Worm (Caenorhabditis elegans) whole organism, early embryonic: ENCODE results near the gene laat-1.

ENCODE experiments used
- B0310.2 ChIP-seq: sonication (generic microtip); optimal IDR thresholded peaks from 2 replicates; lab custom pipeline; 2016; ENCODE audit warnings: mild to moderate bottlenecking, missing genetic modification characterization, missing compliant biosample characterization
- F13C5.2 ChIP-seq: sonication (generic microtip); optimal IDR thresholded peaks from 2 replicates; lab custom pipeline; 2017; ENCODE audit warnings: mild to moderate bottlenecking, missing genetic modification characterization, inconsistent platforms, missing compliant biosample characterization
- aly-1 ChIP-seq: sonication (generic microtip); optimal IDR thresholded peaks from 2 replicates; lab custom pipeline; 2016; ENCODE audit warnings: missing genetic modification characterization, missing compliant biosample characterization
- ama-1 ChIP-seq: fragments of 150-350 bp; optimal IDR thresholded peaks from 2 replicates; lab custom pipeline; 2014
- ceh-13 ChIP-seq: fragments of 200-800 bp; sonication (Bioruptor generic); optimal IDR thresholded peaks from 2 replicates; lab custom pipeline; 2018; ENCODE audit warnings: mild to moderate bottlenecking, missing genetic modification characterization, missing compliant biosample characterization
- ceh-36 ChIP-seq: sonication (generic microtip); optimal IDR thresholded peaks from 2 replicates; lab custom pipeline; 2016; ENCODE audit warnings: missing genetic modification characterization, inconsistent platforms, missing compliant biosample characterization
- ets-7 ChIP-seq: sonication (generic microtip); optimal IDR thresholded peaks from 2 replicates; lab custom pipeline; 2016; ENCODE audit warnings: missing genotype, missing genetic modification characterization, missing compliant biosample characterization
- flt-1 ChIP-seq: fragments of 200-800 bp; sonication (Bioruptor generic); IDR thresholded peaks from 2 replicates; pipeline ENCODE4 v1.3.6; 2022; ENCODE audit warnings: missing genetic modification characterization, missing compliant biosample characterization
- hmbx-1 ChIP-seq: sonication (generic microtip); optimal IDR thresholded peaks from 2 replicates; lab custom pipeline; 2016; ENCODE audit warnings: mild to moderate bottlenecking, missing genetic modification characterization, missing compliant biosample characterization
- hmg-4 ChIP-seq: fragments of 200-800 bp; sonication (Bioruptor generic); optimal IDR thresholded peaks from 2 replicates; lab custom pipeline; 2018; ENCODE audit warnings: mild to moderate bottlenecking, missing genetic modification characterization, missing compliant biosample characterization
- hnd-1 ChIP-seq: sonication (generic microtip); optimal IDR thresholded peaks from 2 replicates; lab custom pipeline; 2016; ENCODE audit warnings: missing genetic modification characterization, missing compliant biosample characterization
- pes-1 ChIP-seq: fragments of 200-800 bp; sonication (Bioruptor generic); IDR thresholded peaks from 2 replicates; pipeline ENCODE4 v1.3.6; 2022; ENCODE audit warnings: missing genetic modification reagents, missing genetic modification characterization, missing compliant biosample characterization
- scrt-1 ChIP-seq: fragments of 200-800 bp; sonication (Bioruptor generic); IDR thresholded peaks from 2 replicates; pipeline ENCODE4 v1.3.6; 2022; ENCODE audit warnings: missing genetic modification characterization, missing compliant biosample characterization
- sea-1 ChIP-seq: fragments of 200-800 bp; sonication (Bioruptor generic); conservative IDR thresholded peaks from 2 replicates; pipeline ENCODE4 v1.3.6; 2022; ENCODE audit warnings: missing genetic modification characterization, missing compliant biosample characterization
- tbx-11 ChIP-seq: fragments of 200-800 bp; sonication (Bioruptor generic); IDR thresholded peaks from 2 replicates; pipeline ENCODE4 v1.3.6; 2022; ENCODE audit warnings: missing genetic modification characterization, missing compliant biosample characterization
- tbx-37 ChIP-seq: fragments of 200-800 bp; sonication (Bioruptor generic); conservative IDR thresholded peaks from 2 replicates; pipeline ENCODE4 v1.3.6; 2022; ENCODE audit warnings: missing genetic modification reagents, missing genetic modification characterization, missing compliant biosample characterization
- tra-4 ChIP-seq: sonication (generic microtip); optimal IDR thresholded peaks from 2 replicates; lab custom pipeline; 2017; ENCODE audit warnings: missing genetic modification characterization, missing compliant biosample characterization

laat-1 gene

DNA sequence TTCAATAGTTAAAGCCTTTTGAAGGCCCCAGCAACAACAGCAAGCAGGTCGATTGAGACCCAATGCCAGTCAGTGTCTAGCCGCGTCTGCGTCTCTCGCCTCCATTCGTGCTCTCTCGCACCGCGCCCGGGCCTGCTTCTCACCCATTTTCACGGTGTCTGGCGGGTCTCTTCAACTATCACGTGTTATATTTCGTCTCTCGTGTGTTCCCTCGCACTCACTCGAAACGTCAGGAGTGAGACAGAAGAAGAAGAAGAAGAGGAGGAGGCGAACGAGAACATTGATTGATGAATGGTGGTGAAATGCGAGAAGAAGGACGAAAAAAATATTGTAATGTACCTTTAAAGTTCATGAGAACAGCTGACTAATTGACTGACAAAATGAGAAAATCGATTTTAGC lies 16.4 kb downstream of the laat-1 start:
- no peak for TF ChIP-seq hmbx-1 (tag; lab: Kevin White, UChicago)
- no peak for TF ChIP-seq sea-1
- peak; percentile 58 for TF ChIP-seq hmg-4
- no peak for TF ChIP-seq ets-7 (tag; lab: Kevin White, UChicago)
- no peak for TF ChIP-seq F13C5.2
- no peak for TF ChIP-seq pes-1 (GFP tag; lab: Robert Waterston, UW)
- TF ChIP-seq hnd-1: no peak
- no peak for TF ChIP-seq scrt-1 (GFP tag; lab: Robert Waterston, UW)
- TF ChIP-seq ama-1 (lab: Kevin White, UChicago): no peak
- TF ChIP-seq tra-4: no peak
- no peak for TF ChIP-seq ceh-13 (GFP tag; lab: Kevin White, UChicago)
- TF ChIP-seq tbx-37 (GFP tag; lab: Robert Waterston, UW): no peak
- no peak for TF ChIP-seq B0310.2 (tag; lab: Kevin White, UChicago)
- TF ChIP-seq ceh-36: no peak
- TF ChIP-seq aly-1 (tag; lab: Kevin White, UChicago): peak; percentile 45
- no peak for TF ChIP-seq tbx-11 (GFP tag; lab: Robert Waterston, UW)

- TF ChIP-seq tbx-11 (GFP tag; lab: Robert Waterston, UW) (no peak), B0310.2 (tag; lab: Kevin White, UChicago) (no peak), sea-1 (no peak), ceh-36 (no peak), scrt-1 (GFP tag; lab: Robert Waterston, UW) (no peak)
Observed at ce11 chrII:220602-221001, 17.0 kb downstream of the laat-1 start, which contains the start of gene ubxn-3. Gene ubxn-3, minus strand, starts transcription at chrII:220667.

- TF ChIP-seq tbx-37 (GFP tag; lab: Robert Waterston, UW) (no peak), flt-1 (GFP tag; lab: Robert Waterston, UW) (no peak), aly-1 (tag; lab: Kevin White, UChicago) (no peak), hmbx-1 (tag; lab: Kevin White, UChicago) (no peak), tra-4 (no peak), ceh-36 (no peak), hmg-4 (no peak), scrt-1 (GFP tag; lab: Robert Waterston, UW) (no peak), F13C5.2 (no peak), hnd-1 (no peak)
Observed at ce11 chrII:219846-220503, 17.6 kb downstream of the laat-1 start.

- no peak for TF ChIP-seq ceh-36
- TF ChIP-seq tbx-11 (GFP tag; lab: Robert Waterston, UW): no peak
- no peak for TF ChIP-seq ama-1 (lab: Kevin White, UChicago)
- no peak for TF ChIP-seq B0310.2 (tag; lab: Kevin White, UChicago)
- TF ChIP-seq hmbx-1 (tag; lab: Kevin White, UChicago): no peak
Observed at ce11 chrII:217308-217707, 20.3 kb downstream of the laat-1 start.

ce11 chrII:216598-216997 lies 21.0 kb downstream of the laat-1 start, which contains the start of gene F48A11.4:
Gene F48A11.4, minus strand, starts transcription at chrII:216621.
- TF ChIP-seq hnd-1 (no peak), F13C5.2 (peak; percentile 77), ama-1 (lab: Kevin White, UChicago) (no peak), hmbx-1 (tag; lab: Kevin White, UChicago) (peak; percentile 47), tbx-37 (GFP tag; lab: Robert Waterston, UW) (peak; percentile 52), ceh-13 (GFP tag; lab: Kevin White, UChicago) (no peak), aly-1 (tag; lab: Kevin White, UChicago) (no peak), pes-1 (GFP tag; lab: Robert Waterston, UW) (peak; percentile 11; the same call in 1 of the 2 replicates), sea-1 (0 out of 2 replicates have a peak, but pooled peaks have one; percentile 41), flt-1 (GFP tag; lab: Robert Waterston, UW) (peak; percentile 57; the same call in 1 of the 2 replicates), scrt-1 (GFP tag; lab: Robert Waterston, UW) (no peak), B0310.2 (tag; lab: Kevin White, UChicago) (no peak), tbx-11 (GFP tag; lab: Robert Waterston, UW) (0 out of 2 replicates have a peak, but pooled peaks have one; percentile 23), tra-4 (no peak), hmg-4 (peak; percentile 44), ceh-36 (no peak), ets-7 (tag; lab: Kevin White, UChicago) (no peak)

DNA sequence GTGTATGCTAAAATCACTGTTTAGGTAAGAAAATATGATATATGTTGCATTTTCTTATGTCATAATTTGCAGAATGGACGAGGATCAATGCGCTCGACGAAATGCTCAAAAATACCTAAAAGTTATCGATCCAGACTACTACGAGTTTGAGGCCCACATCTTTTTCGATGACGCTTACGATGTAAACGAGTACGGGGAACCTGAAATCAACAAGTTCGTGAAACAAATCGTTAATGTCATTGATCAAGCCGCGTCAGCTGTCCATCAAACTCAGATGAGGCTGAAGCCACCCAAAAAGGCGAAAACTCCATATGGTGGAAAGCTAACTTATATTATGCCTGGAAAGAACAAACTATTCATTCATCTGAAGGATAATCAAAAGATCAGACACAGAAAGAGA lies 29.5 kb downstream of the laat-1 start:
- TF ChIP-seq pes-1 (GFP tag; lab: Robert Waterston, UW) (no peak), hnd-1 (no peak), ceh-13 (GFP tag; lab: Kevin White, UChicago) (no peak), scrt-1 (GFP tag; lab: Robert Waterston, UW) (no peak), hmbx-1 (tag; lab: Kevin White, UChicago) (no peak), tbx-37 (GFP tag; lab: Robert Waterston, UW) (no peak), sea-1 (no peak), F13C5.2 (no peak), B0310.2 (tag; lab: Kevin White, UChicago) (no peak), ets-7 (tag; lab: Kevin White, UChicago) (no peak), tbx-11 (GFP tag; lab: Robert Waterston, UW) (no peak), aly-1 (tag; lab: Kevin White, UChicago) (no peak), ceh-36 (no peak), ama-1 (lab: Kevin White, UChicago) (no peak), hmg-4 (no peak), flt-1 (GFP tag; lab: Robert Waterston, UW) (no peak)

- no peak for TF ChIP-seq sea-1
- TF ChIP-seq hnd-1: no peak
- TF ChIP-seq F13C5.2: no peak
- no peak for TF ChIP-seq flt-1 (GFP tag; lab: Robert Waterston, UW)
- no peak for TF ChIP-seq hmbx-1 (tag; lab: Kevin White, UChicago)
- TF ChIP-seq tbx-37 (GFP tag; lab: Robert Waterston, UW): no peak
- no peak for TF ChIP-seq pes-1 (GFP tag; lab: Robert Waterston, UW)
- no peak for TF ChIP-seq aly-1 (tag; lab: Kevin White, UChicago)
- TF ChIP-seq ama-1 (lab: Kevin White, UChicago): no peak
- TF ChIP-seq hmg-4: no peak
- TF ChIP-seq ceh-36: no peak
Observed at ce11 chrII:196685-197084, 40.9 kb downstream of the laat-1 start, which contains the start of gene chs-2. Gene chs-2, plus strand, starts transcription at chrII:196985.
